Worm (Caenorhabditis elegans): Measurements from ENCODE around the gene nca-2.
A peak's percentile ranks its signal among the peaks of the same experiment; 100 is the strongest.

The nca-2 gene

DNA sequence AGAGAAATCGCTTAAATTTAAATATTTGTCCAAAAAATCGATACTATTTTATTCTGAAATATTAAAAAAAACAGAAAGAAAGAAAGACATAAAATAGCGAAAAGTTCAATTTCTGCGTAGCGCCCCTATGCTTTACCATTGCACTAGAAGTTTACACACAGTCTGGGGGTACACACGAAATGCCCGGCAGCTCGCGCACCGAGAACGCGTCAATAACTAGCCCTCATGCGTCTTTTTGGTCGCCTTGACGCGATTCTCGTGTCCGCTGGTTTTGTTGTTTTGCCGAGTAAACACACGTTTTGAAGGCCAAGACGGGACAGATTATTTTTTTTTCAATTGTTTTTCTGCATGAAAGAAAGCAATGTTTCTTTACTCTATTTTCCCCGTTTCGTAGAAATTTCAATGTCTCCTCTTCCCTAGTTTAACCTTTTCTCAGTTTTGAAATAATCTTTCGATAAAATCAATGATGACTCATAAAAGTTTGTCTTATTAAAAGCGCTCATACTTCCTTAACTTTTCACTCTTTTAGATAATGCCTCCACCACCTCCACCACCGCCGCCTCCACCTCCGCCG lies 52.8 kb downstream of the nca-2 start, which contains the start of gene wip-1:
wip-1 (plus strand) TSS at position 524 of the 574 bp plus-strand sequence.
- TF ChIP-seq ceh-82 (tag; optimal IDR thresholded peaks at IDR 0.05) (peak; percentile 75), sma-9 (GFP tag; optimal IDR thresholded peaks at IDR 0.05) (peak; percentile 96), sma-9 (tag; optimal IDR thresholded peaks at IDR 0.05) (no peak), nhr-237 (tag; optimal IDR thresholded peaks at IDR 0.05) (peak; percentile 59), C34F6.9 (tag; optimal IDR thresholded peaks at IDR 0.05) (peak; percentile 99), unc-62 (GFP tag; optimal IDR thresholded peaks at IDR 0.05) (peak; percentile 61), ZK546.5 (tag; optimal IDR thresholded peaks at IDR 0.05) (peak; percentile 61), zag-1 (tag; optimal IDR thresholded peaks at IDR 0.05) (peak; percentile 94), ztf-4 (tag; optimal IDR thresholded peaks at IDR 0.05) (peak; percentile 96), fos-1 (tag; optimal IDR thresholded peaks at IDR 0.05) (peak; percentile 99), crh-2 (tag; optimal IDR thresholded peaks at IDR 0.05) (peak; percentile 99), aly-2 (tag; optimal IDR thresholded peaks at IDR 0.05) (no peak), nhr-21 (tag; optimal IDR thresholded peaks at IDR 0.05) (peak; percentile 96), alr-1 (tag; optimal IDR thresholded peaks at IDR 0.05) (no peak), blmp-1 (tag; optimal IDR thresholded peaks at IDR 0.05; ENCODE audit: insufficient read depth) (peak; percentile 84), dmd-4 (tag; optimal IDR thresholded peaks at IDR 0.05) (peak; percentile 40), nhr-10 (tag; optimal IDR thresholded peaks at IDR 0.05) (peak; percentile 82), unc-39 (tag; optimal IDR thresholded peaks at IDR 0.05) (no peak), gmeb-1 (tag; optimal IDR thresholded peaks at IDR 0.05) (peak; percentile 96), unc-55 (GFP tag; optimal IDR thresholded peaks at IDR 0.05) (peak; percentile 99), lin-13 (GFP tag; optimal IDR thresholded peaks at IDR 0.05) (peak; percentile 95), nhr-23 (tag; optimal IDR thresholded peaks at IDR 0.05) (no peak), sem-4 (tag; optimal IDR thresholded peaks at IDR 0.05) (peak; percentile 98), nhr-77 (tag; optimal IDR thresholded peaks at IDR 0.05) (peak; percentile 75), ama-1 (optimal IDR thresholded peaks at IDR 0.05) (peak; percentile 66), elt-3 (tag; optimal IDR thresholded peaks at IDR 0.05) (no peak), nhr-6 (tag; optimal IDR thresholded peaks at IDR 0.05) (peak; percentile 94), mbf-1 (tag; optimal IDR thresholded peaks at IDR 0.05) (peak; percentile 52), nhr-12 (tag; optimal IDR thresholded peaks at IDR 0.05) (peak; percentile 73), snpc-4 (tag; optimal IDR thresholded peaks at IDR 0.05) (peak; percentile 88), elt-1 (tag; optimal IDR thresholded peaks at IDR 0.05) (no peak), F13H6.1 (tag; optimal IDR thresholded peaks at IDR 0.05) (peak; percentile 99), ceh-16 (tag; optimal IDR thresholded peaks at IDR 0.05) (peak; percentile 63), skn-1 (tag; optimal IDR thresholded peaks at IDR 0.05) (no peak), lin-11 (tag; optimal IDR thresholded peaks at IDR 0.05) (peak; percentile 99), mdl-1 (tag; optimal IDR thresholded peaks at IDR 0.05) (peak; percentile 14 to 81), mab-5 (tag; optimal IDR thresholded peaks at IDR 0.05) (peak; percentile 96), lsy-2 (tag; optimal IDR thresholded peaks at IDR 0.05) (peak; percentile 92 to 97), egl-27 (tag; optimal IDR thresholded peaks at IDR 0.05) (peak; percentile 71), Y55F3AM.14 (GFP tag; optimal IDR thresholded peaks at IDR 0.05) (peak; percentile 95), R02D3.7 (tag; optimal IDR thresholded peaks at IDR 0.05) (peak; percentile 44), ztf-11 (tag; optimal IDR thresholded peaks at IDR 0.05) (no peak), nhr-129 (tag; optimal IDR thresholded peaks at IDR 0.05) (peak; percentile 98), sma-3 (GFP tag; optimal IDR thresholded peaks at IDR 0.05) (peak; percentile 99), lin-39 (tag; optimal IDR thresholded peaks at IDR 0.05) (peak; percentile 75), nhr-25 (tag; optimal IDR thresholded peaks at IDR 0.05) (peak; percentile 99), peb-1 (tag; optimal IDR thresholded peaks at IDR 0.05) (no peak), nhr-11 (tag; optimal IDR thresholded peaks at IDR 0.05) (peak; percentile 77), ztf-1 (GFP tag; conservative IDR thresholded peaks at IDR 0.05) (no peak)

Measured in whole organism, L2 larva.